Fruit fly (Drosophila melanogaster) S2 (cell line): ENCODE results near the gene Pp1-87B.
"Not testable (repeated sequence)": the region's sequence is repeated elsewhere in the genome, so short reads cannot be mapped to it uniquely, and the experiment has no call there.

Experiments used
- CG8478 ChIP-seq: fragments of >200 bp; optimal IDR thresholded peaks from 2 replicates; lab custom pipeline; 2018
- CTCF ChIP-seq, 2 experiments: fragments of >200 bp; optimal IDR thresholded peaks; 2 replicates each; lab custom pipeline; 2018

- not testable (repeated sequence) for TF ChIP-seq CG8478 (lab: Kevin White, UChicago); CTCF (optimal IDR thresholded peaks at IDR 0.05; lab: Kevin White, UChicago)
Measured at dm6 chr3R:12465198-12465597, 39.5 kb upstream of the Pp1-87B start, which contains the start of gene CG5608.
